Worm (Caenorhabditis elegans) whole organism, L3 larva: ENCODE results near the gene clec-153.

Experiments
- aly-2 ChIP-seq: fragments of 150-350 bp; optimal IDR thresholded peaks from 2 replicates; lab custom pipeline; 2014; ENCODE audit warnings: missing biosample characterization, missing genetic modification characterization
- ceh-16 ChIP-seq: sonication (generic microtip); optimal IDR thresholded peaks from 2 replicates; lab custom pipeline; 2017; ENCODE audit warnings: missing biosample characterization, missing genetic modification characterization
- ceh-82 ChIP-seq: fragments of 150-350 bp; optimal IDR thresholded peaks from 2 replicates; lab custom pipeline; 2014; ENCODE audit warnings: missing biosample characterization, missing genetic modification characterization
- daf-12 ChIP-seq: fragments of 150-350 bp; optimal IDR thresholded peaks from 2 replicates; lab custom pipeline; 2014; ENCODE audit warnings: missing biosample characterization, missing genetic modification reagents, missing genetic modification characterization
- jun-1 ChIP-seq: fragments of 150-350 bp; optimal IDR thresholded peaks from 2 replicates; lab custom pipeline; 2014; ENCODE audit warnings: missing biosample characterization, missing genetic modification reagents, missing genetic modification characterization
- lin-39 ChIP-seq: fragments of 150-350 bp; optimal IDR thresholded peaks from 2 replicates; lab custom pipeline; 2018; ENCODE audit warnings: missing biosample characterization, missing genetic modification reagents, missing genetic modification characterization
- nhr-12 ChIP-seq: fragments of 150-350 bp; optimal IDR thresholded peaks from 2 replicates; lab custom pipeline; 2014; ENCODE audit warnings: missing biosample characterization, missing genetic modification characterization
- nhr-67 ChIP-seq: fragments of 150-350 bp; optimal IDR thresholded peaks from 2 replicates; lab custom pipeline; 2014; ENCODE audit warnings: missing biosample characterization, missing genetic modification characterization
- nhr-76 ChIP-seq: fragments of 150-350 bp; sonication (generic microtip); optimal IDR thresholded peaks from 5 replicates; lab custom pipeline; 2014; ENCODE audit warnings: missing biosample characterization, missing genetic modification characterization
- nhr-77 ChIP-seq: fragments of 150-350 bp; optimal IDR thresholded peaks from 2 replicates; lab custom pipeline; 2014; ENCODE audit warnings: missing biosample characterization, missing genetic modification characterization
- pha-4 ChIP-seq: fragments of 150-350 bp; optimal IDR thresholded peaks from 2 replicates; lab custom pipeline; 2014; ENCODE audit warnings: missing biosample characterization, missing genetic modification reagents, missing genetic modification characterization
- skn-1 ChIP-seq: fragments of 150-350 bp; optimal IDR thresholded peaks from 2 replicates; lab custom pipeline; 2014; ENCODE audit warnings: missing biosample characterization, missing genetic modification characterization
- tbx-2 ChIP-seq: sonication (generic microtip); optimal IDR thresholded peaks from 2 replicates; lab custom pipeline; 2016; ENCODE audit warnings: mild to moderate bottlenecking, missing genetic modification characterization, missing compliant biosample characterization
- ztf-4 ChIP-seq: fragments of 150-350 bp; optimal IDR thresholded peaks from 2 replicates; lab custom pipeline; 2014; ENCODE audit warnings: missing biosample characterization, missing genetic modification characterization

DNA sequence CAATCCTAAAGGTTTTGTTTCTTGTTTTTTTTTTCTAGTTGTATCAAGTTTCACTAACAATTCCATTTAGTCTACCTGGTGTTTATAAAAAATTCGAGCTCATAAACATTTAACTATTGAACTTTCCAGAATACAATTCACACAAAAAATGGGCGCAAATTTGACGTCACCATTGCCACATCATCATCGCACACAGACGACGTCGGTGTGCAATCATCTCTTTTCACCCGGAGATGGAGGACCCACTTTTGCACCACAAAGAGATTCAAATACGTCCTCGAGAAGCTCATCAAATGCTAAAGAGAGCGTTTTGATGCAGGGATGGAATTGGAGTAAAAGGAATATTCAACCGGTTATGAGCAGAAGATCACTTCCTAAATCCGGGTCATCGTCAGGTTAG, 24.4 kb downstream of the clec-153 start:
- TF ChIP-seq pha-4 (tag; lab: Kevin White, UChicago) (no peak), daf-12 (tag; lab: Kevin White, UChicago) (no peak), nhr-12 (no peak), aly-2 (tag; lab: Kevin White, UChicago) (no peak), jun-1 (no peak), skn-1 (tag; lab: Kevin White, UChicago) (no peak), tbx-2 (tag; lab: Kevin White, UChicago) (no peak), nhr-77 (tag; lab: Kevin White, UChicago) (no peak), lin-39 (tag; lab: Kevin White, UChicago) (no peak), ceh-16 (tag; lab: Kevin White, UChicago) (no peak), nhr-67 (no peak), nhr-76 (tag; lab: Kevin White, UChicago) (no peak), ztf-4 (tag; lab: Kevin White, UChicago) (no peak), ceh-82 (tag; lab: Kevin White, UChicago) (no peak)
